Worm (Caenorhabditis elegans) whole organism, midembryonic: Measurements from ENCODE around the gene F08F8.7.

Experiments
- T22C8.4 ChIP-seq: fragments of 200-800 bp; sonication (Bioruptor generic); IDR thresholded peaks from 2 replicates; pipeline ENCODE4 v1.3.6; 2022; ENCODE audit warnings: missing genetic modification characterization, missing compliant biosample characterization
- cog-1 ChIP-seq: sonication (generic microtip); optimal IDR thresholded peaks from 2 replicates; lab custom pipeline; 2016; ENCODE audit warnings: missing genetic modification characterization, missing compliant biosample characterization
- flt-1 ChIP-seq: fragments of 200-800 bp; sonication (Bioruptor generic); IDR thresholded peaks from 2 replicates; pipeline ENCODE4 v1.3.6; 2022; ENCODE audit warnings: missing genetic modification characterization, missing compliant biosample characterization
- klf-2 ChIP-seq: fragments of 200-800 bp; sonication (Bioruptor generic); conservative IDR thresholded peaks from 2 replicates; pipeline ENCODE4 v1.3.6; 2022; ENCODE audit warnings: missing genetic modification reagents, missing genetic modification characterization, missing compliant biosample characterization
- med-1 ChIP-seq: sonication (generic microtip); optimal IDR thresholded peaks from 2 replicates; lab custom pipeline; 2017; ENCODE audit warnings: missing genetic modification characterization, mild to moderate bottlenecking, missing compliant biosample characterization, antibody characterized with exemption, missing genetic modification reagents; ENCODE audit not compliant: insufficient read depth
- ref-1 ChIP-seq: fragments of 200-800 bp; sonication (Bioruptor generic); conservative IDR thresholded peaks from 2 replicates; pipeline ENCODE4 v1.3.6; 2022; ENCODE audit warnings: missing genetic modification reagents, missing genetic modification characterization, missing compliant biosample characterization
- tab-1 ChIP-seq: fragments of 200-800 bp; sonication (Bioruptor generic); IDR thresholded peaks from 2 replicates; pipeline ENCODE4 v1.3.6; 2022; ENCODE audit warnings: missing genetic modification characterization, missing compliant biosample characterization
- ztf-23 ChIP-seq: fragments of 200-800 bp; sonication (Bioruptor generic); IDR thresholded peaks from 2 replicates; pipeline ENCODE4 v1.3.6; 2022; ENCODE audit warnings: missing genetic modification reagents, missing genetic modification characterization, missing compliant biosample characterization
- ztf-29 ChIP-seq: fragments of 200-800 bp; sonication (Bioruptor generic); IDR thresholded peaks from 2 replicates; pipeline ENCODE4 v1.3.6; 2022; ENCODE audit warnings: missing genetic modification reagents, missing genetic modification characterization, missing compliant biosample characterization

DNA sequence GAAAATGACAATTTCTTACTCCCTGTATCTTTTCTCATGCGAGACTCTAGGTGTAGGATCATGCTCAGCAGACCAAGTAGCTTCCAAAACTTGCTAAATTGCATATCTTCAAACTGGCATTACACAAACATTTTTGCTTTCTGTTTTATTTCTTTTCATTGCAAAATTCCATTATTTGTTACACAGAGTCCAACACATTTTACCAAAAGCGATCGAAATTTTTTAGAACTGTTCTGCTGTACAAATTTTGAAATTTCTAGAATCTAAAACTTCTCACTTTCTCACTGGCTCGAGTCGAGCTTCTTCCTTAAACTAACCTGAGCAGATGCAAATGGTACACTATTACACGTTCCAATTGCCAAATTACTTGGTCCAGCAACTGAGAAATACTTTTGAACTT, 32.5 kb downstream of the F08F8.7 start:
- no peak for TF ChIP-seq ref-1
- no peak for TF ChIP-seq flt-1 (GFP tag; lab: Robert Waterston, UW)
- TF ChIP-seq med-1 (GFP tag; lab: Kevin White, UChicago) = no peak
- no peak for TF ChIP-seq klf-2
- TF ChIP-seq tab-1 (GFP tag; lab: Robert Waterston, UW) = no peak
- no peak for TF ChIP-seq cog-1 (tag; lab: Kevin White, UChicago)
- no peak for TF ChIP-seq ztf-29 (GFP tag; lab: Robert Waterston, UW)
- TF ChIP-seq ztf-23 = no peak
- TF ChIP-seq T22C8.4 (GFP tag; lab: Robert Waterston, UW) = no peak
